Worm (Caenorhabditis elegans): ENCODE measurements around the gene C08B6.8.

C08B6.8 gene

ce11 chrV:10153076-10153475 is 18.6 kb downstream of the C08B6.8 start:
- no peak for TF ChIP-seq ztf-16 (tag; optimal IDR thresholded peaks at IDR 0.05)
- TF ChIP-seq elt-2 (tag; optimal IDR thresholded peaks at IDR 0.05) = no peak
- no peak for TF ChIP-seq sdc-2 (tag; optimal IDR thresholded peaks at IDR 0.05)
- TF ChIP-seq pax-1 (tag; optimal IDR thresholded peaks at IDR 0.05) = no peak
- no peak for TF ChIP-seq nfya-1 (tag; optimal IDR thresholded peaks at IDR 0.05)
- TF ChIP-seq ceh-2 (tag; optimal IDR thresholded peaks at IDR 0.05) = no peak
- TF ChIP-seq ets-4 (tag; optimal IDR thresholded peaks at IDR 0.05) = no peak
- TF ChIP-seq pat-9 (tag; optimal IDR thresholded peaks at IDR 0.05) = no peak
- TF ChIP-seq npax-4 (tag; optimal IDR thresholded peaks at IDR 0.05) = no peak
- no peak for TF ChIP-seq odd-2 (tag; optimal IDR thresholded peaks at IDR 0.05)
- TF ChIP-seq ceh-45 (GFP tag; IDR thresholded peaks at IDR 0.05) = no peak

- TF ChIP-seq ceh-22 (tag; optimal IDR thresholded peaks at IDR 0.05) (no peak), ceh-18 (tag; optimal IDR thresholded peaks at IDR 0.05) (no peak), ceh-45 (GFP tag; IDR thresholded peaks at IDR 0.05) (no peak), dve-1 (tag; optimal IDR thresholded peaks at IDR 0.05) (no peak)
Observed at ce11 chrV:10154698-10155097, 20.3 kb downstream of the C08B6.8 start, which contains the start of gene srsx-29. Gene srsx-29, plus strand, starts transcription at chrV:10154998.

ce11 chrV:10158528-10158927 is 24.1 kb downstream of the C08B6.8 start, which contains the start of gene srsx-30:
Gene srsx-30, plus strand, starts transcription at chrV:10158828.
- TF ChIP-seq ceh-22 (tag; optimal IDR thresholded peaks at IDR 0.05) (no peak), ceh-24 (tag; optimal IDR thresholded peaks at IDR 0.05) (no peak), ceh-19 (GFP tag; optimal IDR thresholded peaks at IDR 0.05) (no peak), rnt-1 (tag; optimal IDR thresholded peaks at IDR 0.05) (no peak), fkh-6 (tag; optimal IDR thresholded peaks at IDR 0.05) (no peak), ceh-18 (tag; optimal IDR thresholded peaks at IDR 0.05) (no peak), dmd-4 (tag; optimal IDR thresholded peaks at IDR 0.05; ENCODE audit: borderline replicate concordance) (no peak), ceh-30 (tag; optimal IDR thresholded peaks at IDR 0.05) (no peak), gmeb-2 (tag; optimal IDR thresholded peaks at IDR 0.05) (no peak), ahr-1 (tag; optimal IDR thresholded peaks at IDR 0.05) (no peak), sox-4 (tag; optimal IDR thresholded peaks at IDR 0.05) (no peak), ztf-16 (tag; optimal IDR thresholded peaks at IDR 0.05) (no peak), nfya-1 (tag; optimal IDR thresholded peaks at IDR 0.05) (no peak), ceh-48 (tag; optimal IDR thresholded peaks at IDR 0.05) (no peak), C38D4.7 (GFP tag; optimal IDR thresholded peaks at IDR 0.05) (no peak), madf-2 (tag; optimal IDR thresholded peaks at IDR 0.05) (no peak)

- TF ChIP-seq dve-1 (tag; optimal IDR thresholded peaks at IDR 0.05) = no peak
- TF ChIP-seq npax-4 (tag; optimal IDR thresholded peaks at IDR 0.05) = no peak
- no peak for TF ChIP-seq K09A11.1 (tag; optimal IDR thresholded peaks at IDR 0.05; ENCODE audit: insufficient read depth)
- no peak for TF ChIP-seq ztf-16 (tag; optimal IDR thresholded peaks at IDR 0.05)
- no peak for TF ChIP-seq unc-55 (GFP tag; optimal IDR thresholded peaks at IDR 0.05)
- TF ChIP-seq hlh-13 (GFP tag; optimal IDR thresholded peaks at IDR 0.05) = no peak
- TF ChIP-seq mec-3 (tag; optimal IDR thresholded peaks at IDR 0.05; ENCODE audit: borderline replicate concordance) = no peak
- no peak for TF ChIP-seq tbx-2 (tag; optimal IDR thresholded peaks at IDR 0.05)
- no peak for TF ChIP-seq ceh-48 (tag; optimal IDR thresholded peaks at IDR 0.05)
- no peak for TF ChIP-seq ceh-45 (GFP tag; IDR thresholded peaks at IDR 0.05)
- TF ChIP-seq odd-2 (tag; optimal IDR thresholded peaks at IDR 0.05) = no peak
- TF ChIP-seq sdc-2 (tag; optimal IDR thresholded peaks at IDR 0.05) = no peak
- TF ChIP-seq ceh-14 (tag; optimal IDR thresholded peaks at IDR 0.05) = no peak
- TF ChIP-seq nhr-232 (tag; optimal IDR thresholded peaks at IDR 0.05) = no peak
- TF ChIP-seq pha-2 (tag; optimal IDR thresholded peaks at IDR 0.05) = no peak
- no peak for TF ChIP-seq ama-1 (optimal IDR thresholded peaks at IDR 0.05)
- no peak for TF ChIP-seq pat-9 (tag; optimal IDR thresholded peaks at IDR 0.05)
- TF ChIP-seq tbx-7 (tag; optimal IDR thresholded peaks at IDR 0.05) = no peak
- no peak for TF ChIP-seq pax-1 (tag; optimal IDR thresholded peaks at IDR 0.05)
- no peak for TF ChIP-seq ceh-19 (GFP tag; optimal IDR thresholded peaks at IDR 0.05)
Observed at ce11 chrV:10159972-10160371, 25.5 kb downstream of the C08B6.8 start.
